Fruit fly (Drosophila melanogaster): ENCODE data around the gene Npc2c.

Gene Npc2c

dm6 chr3R:10082549-10083075 lies 22.6 kb downstream of the Npc2c start (continued):
- TF ChIP-seq NFAT (GFP tag; IDR thresholded peaks at IDR 0.05): no peak
- no peak for TF ChIP-seq CG9932 (GFP tag; IDR thresholded peaks at IDR 0.05)
- TF ChIP-seq H2.0 (GFP tag; IDR thresholded peaks at IDR 0.05): no peak
- no peak for TF ChIP-seq CG10565 (GFP tag; optimal IDR thresholded peaks at IDR 0.05)
- peak; percentile 82 for TF ChIP-seq lbe (GFP tag; optimal IDR thresholded peaks at IDR 0.05)
- TF ChIP-seq yki (optimal IDR thresholded peaks at IDR 0.05): no peak
- TF ChIP-seq otp (GFP tag; IDR thresholded peaks at IDR 0.05): no peak
- no peak for TF ChIP-seq fd3F (GFP tag; optimal IDR thresholded peaks at IDR 0.05)
- peak; percentile 64 for TF ChIP-seq grau (tag; optimal IDR thresholded peaks at IDR 0.05)
- TF ChIP-seq dpn (GFP tag; optimal IDR thresholded peaks at IDR 0.05): no peak
- no peak for TF ChIP-seq psq (GFP tag; optimal IDR thresholded peaks at IDR 0.05)
- TF ChIP-seq Max (GFP tag; optimal IDR thresholded peaks at IDR 0.05): no peak
- TF ChIP-seq Awh (GFP tag; IDR thresholded peaks at IDR 0.05): no peak
- TF ChIP-seq hkb (optimal IDR thresholded peaks at IDR 0.05): no peak
- TF ChIP-seq hkb (GFP tag; IDR thresholded peaks at IDR 0.05): no peak
- TF ChIP-seq ci (GFP tag; IDR thresholded peaks at IDR 0.05): no peak
- TF ChIP-seq Kr (GFP tag; optimal IDR thresholded peaks at IDR 0.05): no peak
- TF ChIP-seq D19A (tag; optimal IDR thresholded peaks at IDR 0.05): no peak
- TF ChIP-seq sim (GFP tag; IDR thresholded peaks at IDR 0.05): no peak
- no peak for TF ChIP-seq lab (GFP tag; optimal IDR thresholded peaks at IDR 0.05)
- no peak for TF ChIP-seq CG10431 (GFP tag; optimal IDR thresholded peaks at IDR 0.05)
- TF ChIP-seq lola (GFP tag; optimal IDR thresholded peaks at IDR 0.05): no peak
- TF ChIP-seq CG17568 (GFP tag; optimal IDR thresholded peaks at IDR 0.05): no peak
- TF ChIP-seq lmd (GFP tag; IDR thresholded peaks at IDR 0.05): peak; percentile 10; the same call in 1 of the 2 replicates
- peak; percentile 15 for TF ChIP-seq Sox102F (GFP tag; optimal IDR thresholded peaks at IDR 0.05)
- TF ChIP-seq pum (GFP tag; optimal IDR thresholded peaks at IDR 0.05): no peak
- no peak for TF ChIP-seq seq (GFP tag; IDR thresholded peaks at IDR 0.05)
- no peak for TF ChIP-seq grn (GFP tag; optimal IDR thresholded peaks at IDR 0.05)
- no peak for TF ChIP-seq CG9727 (GFP tag; optimal IDR thresholded peaks at IDR 0.05)
- peak; percentile 2 for TF ChIP-seq phol (tag; optimal IDR thresholded peaks at IDR 0.05)
- TF ChIP-seq Blimp-1 (GFP tag; optimal IDR thresholded peaks at IDR 0.05): no peak
- TF ChIP-seq Ada2b (GFP tag; IDR thresholded peaks at IDR 0.05): no peak
- TF ChIP-seq esg (GFP tag; conservative IDR thresholded peaks at IDR 0.05): no peak
- no peak for TF ChIP-seq CG6813 (GFP tag; optimal IDR thresholded peaks at IDR 0.05)
- TF ChIP-seq CG32767 (GFP tag; IDR thresholded peaks at IDR 0.05): no peak
- TF ChIP-seq CG14014 (GFP tag; IDR thresholded peaks at IDR 0.05): no peak
- TF ChIP-seq H15 (GFP tag; IDR thresholded peaks at IDR 0.05): no peak
- TF ChIP-seq NK7.1 (GFP tag; optimal IDR thresholded peaks at IDR 0.05): no peak
- peak; percentile 5 for TF ChIP-seq gem (tag; optimal IDR thresholded peaks at IDR 0.05)
- TF ChIP-seq Lpt (GFP tag; optimal IDR thresholded peaks at IDR 0.05): no peak
- TF ChIP-seq prd (optimal IDR thresholded peaks at IDR 0.05): no peak
- TF ChIP-seq prd (GFP tag; IDR thresholded peaks at IDR 0.05): peak; percentile 20; the same call in 1 of the 3 replicates
- no peak for TF ChIP-seq CG9437 (GFP tag; optimal IDR thresholded peaks at IDR 0.05)
- no peak for TF ChIP-seq NC2α (GFP tag; optimal IDR thresholded peaks at IDR 0.05)
- TF ChIP-seq CG6854 (GFP tag; optimal IDR thresholded peaks at IDR 0.05): no peak
- TF ChIP-seq ac (GFP tag; optimal IDR thresholded peaks at IDR 0.05): no peak
- no peak for TF ChIP-seq CG13123 (GFP tag; optimal IDR thresholded peaks at IDR 0.05)
- no peak for TF ChIP-seq CG11696 (GFP tag; IDR thresholded peaks at IDR 0.05)
- no peak for TF ChIP-seq CG4707 (GFP tag; optimal IDR thresholded peaks at IDR 0.05)

Data from whole organism, embryonic.